Worm (Caenorhabditis elegans) whole organism, late embryonic: ENCODE results near the gene C07G1.7.

ENCODE experiments used
- ceh-18 ChIP-seq: sonication (generic microtip); optimal IDR thresholded peaks from 2 replicates; lab custom pipeline; 2016; ENCODE audit warnings: missing genetic modification characterization, missing compliant biosample characterization
- dve-1 ChIP-seq: sonication (generic microtip); optimal IDR thresholded peaks from 2 replicates; lab custom pipeline; 2017; ENCODE audit warnings: antibody characterized with exemption, mild to moderate bottlenecking, missing genetic modification characterization, missing compliant biosample characterization
- pqm-1 ChIP-seq: sonication (generic microtip); optimal IDR thresholded peaks from 2 replicates; lab custom pipeline; 2016; ENCODE audit warnings: missing genetic modification characterization, missing compliant biosample characterization
- sox-4 ChIP-seq: sonication (generic microtip); optimal IDR thresholded peaks from 2 replicates; lab custom pipeline; 2017; ENCODE audit warnings: mild to moderate bottlenecking, missing genetic modification characterization, inconsistent platforms, missing compliant biosample characterization
- tbx-2 ChIP-seq: sonication (generic microtip); optimal IDR thresholded peaks from 2 replicates; lab custom pipeline; 2016; ENCODE audit warnings: missing genetic modification characterization, missing compliant biosample characterization

DNA sequence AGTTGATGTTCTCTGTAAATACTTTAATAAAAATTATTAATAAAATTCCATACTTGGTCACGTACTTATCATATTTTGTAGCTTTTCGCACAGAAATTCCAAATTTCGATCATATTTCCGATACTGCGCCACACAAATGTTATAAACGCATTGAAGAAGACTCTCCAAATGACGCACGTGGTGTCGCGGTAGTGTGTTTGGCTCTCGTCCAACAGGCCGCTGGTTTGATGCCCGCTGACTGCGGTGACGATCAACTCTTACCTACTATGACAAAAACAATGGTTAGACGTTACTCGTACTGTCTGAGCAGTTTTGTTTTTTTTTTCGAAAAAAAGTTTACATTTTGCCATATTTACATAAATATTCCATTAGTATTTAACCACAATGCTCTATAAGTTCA is 41.2 kb upstream of the C07G1.7 start:
- peak; percentile 97 for TF ChIP-seq sox-4
- peak; percentile 93 for TF ChIP-seq tbx-2
- peak; percentile 84 for TF ChIP-seq dve-1 (tag; lab: Kevin White, UChicago)
- TF ChIP-seq pqm-1 (tag; lab: Kevin White, UChicago) = peak; percentile 82
- peak; percentile 77 for TF ChIP-seq ceh-18 (tag; lab: Kevin White, UChicago)
